Worm (Caenorhabditis elegans): ENCODE measurements around the gene maph-9.

maph-9 gene

DNA sequence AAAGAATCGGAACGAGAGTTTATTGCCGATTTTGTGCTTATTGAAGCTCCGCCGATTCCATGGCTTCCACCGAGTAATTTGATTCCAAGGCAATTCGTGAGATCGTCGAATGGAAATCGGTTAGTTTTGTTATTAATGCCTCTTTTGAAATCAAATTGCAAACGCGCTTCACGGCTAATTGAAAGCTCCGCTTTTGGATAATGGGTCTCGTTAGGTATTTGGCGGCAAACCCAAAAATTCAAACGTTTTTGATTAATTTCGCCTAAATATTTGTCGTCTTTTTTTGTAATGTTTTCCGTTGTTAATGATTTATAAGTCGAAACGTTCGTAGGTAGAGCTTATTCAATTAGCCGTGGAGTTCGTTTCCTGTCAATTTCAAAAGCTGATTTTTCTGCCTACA is 3.2 kb downstream of the maph-9 start:
- TF ChIP-seq ets-4 (tag; optimal IDR thresholded peaks at IDR 0.05), result no peak
- TF ChIP-seq che-1 (tag; optimal IDR thresholded peaks at IDR 0.05), result no peak
- no peak for TF ChIP-seq odd-2 (tag; optimal IDR thresholded peaks at IDR 0.05)
- TF ChIP-seq rnt-1 (tag; optimal IDR thresholded peaks at IDR 0.05), result no peak
- no peak for TF ChIP-seq mec-3 (tag; optimal IDR thresholded peaks at IDR 0.05; ENCODE audit: borderline replicate concordance)
- no peak for TF ChIP-seq lin-11 (tag; optimal IDR thresholded peaks at IDR 0.05)
- no peak for TF ChIP-seq ceh-2 (tag; optimal IDR thresholded peaks at IDR 0.05)
- TF ChIP-seq ceh-31 (tag; optimal IDR thresholded peaks at IDR 0.05), result no peak
- TF ChIP-seq ztf-16 (tag; optimal IDR thresholded peaks at IDR 0.05), result no peak
- no peak for TF ChIP-seq lim-6 (tag; optimal IDR thresholded peaks at IDR 0.05)
- TF ChIP-seq pros-1 (tag; optimal IDR thresholded peaks at IDR 0.05), result no peak
- TF ChIP-seq ceh-9 (tag; optimal IDR thresholded peaks at IDR 0.05), result no peak
- no peak for TF ChIP-seq fax-1 (tag; optimal IDR thresholded peaks at IDR 0.05)
- TF ChIP-seq unc-3 (GFP tag; conservative IDR thresholded peaks at IDR 0.05), result no peak
- no peak for TF ChIP-seq unc-3 (tag; optimal IDR thresholded peaks at IDR 0.05)
- TF ChIP-seq elt-2 (tag; optimal IDR thresholded peaks at IDR 0.05), result no peak

DNA sequence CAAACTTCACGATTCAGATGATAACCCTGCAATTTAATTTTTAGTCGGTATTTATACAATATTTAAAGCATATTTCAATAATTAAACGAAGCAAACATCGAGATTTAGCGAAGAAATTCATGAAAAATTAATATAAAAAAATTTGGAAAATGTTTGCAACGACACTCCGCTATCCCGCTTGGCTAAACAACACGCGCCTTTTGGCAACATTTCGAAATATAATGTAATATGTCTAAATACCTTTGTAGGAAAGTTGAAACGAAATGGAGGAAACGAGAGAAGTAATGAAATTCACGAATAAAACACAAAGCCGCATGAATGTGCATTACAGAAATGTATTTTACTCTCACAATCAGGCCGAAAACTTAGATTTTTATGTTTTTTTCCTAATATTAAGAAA is 9.3 kb downstream of the maph-9 start, which contains the start of gene rpc-1:
Gene rpc-1 (minus strand): TSS at position 26 of the 400 bp plus-strand sequence.
- no peak for TF ChIP-seq tbx-7 (tag; optimal IDR thresholded peaks at IDR 0.05)
- no peak for TF ChIP-seq ceh-30 (tag; optimal IDR thresholded peaks at IDR 0.05)
- no peak for TF ChIP-seq dmd-4 (tag; optimal IDR thresholded peaks at IDR 0.05; ENCODE audit: borderline replicate concordance)
- TF ChIP-seq unc-86 (tag; optimal IDR thresholded peaks at IDR 0.05), result no peak
- TF ChIP-seq K02D7.2 (tag; optimal IDR thresholded peaks at IDR 0.05), result no peak
- TF ChIP-seq ama-1 (optimal IDR thresholded peaks at IDR 0.05), result no peak
- TF ChIP-seq C08G9.2 (tag; optimal IDR thresholded peaks at IDR 0.05), result no peak
- no peak for TF ChIP-seq sdc-2 (tag; optimal IDR thresholded peaks at IDR 0.05)
- no peak for TF ChIP-seq ceh-31 (tag; optimal IDR thresholded peaks at IDR 0.05)
- TF ChIP-seq ceh-34 (tag; optimal IDR thresholded peaks at IDR 0.05), result no peak
- TF ChIP-seq ref-2 (tag; optimal IDR thresholded peaks at IDR 0.05), result no peak
- no peak for TF ChIP-seq ceh-18 (tag; optimal IDR thresholded peaks at IDR 0.05)

DNA sequence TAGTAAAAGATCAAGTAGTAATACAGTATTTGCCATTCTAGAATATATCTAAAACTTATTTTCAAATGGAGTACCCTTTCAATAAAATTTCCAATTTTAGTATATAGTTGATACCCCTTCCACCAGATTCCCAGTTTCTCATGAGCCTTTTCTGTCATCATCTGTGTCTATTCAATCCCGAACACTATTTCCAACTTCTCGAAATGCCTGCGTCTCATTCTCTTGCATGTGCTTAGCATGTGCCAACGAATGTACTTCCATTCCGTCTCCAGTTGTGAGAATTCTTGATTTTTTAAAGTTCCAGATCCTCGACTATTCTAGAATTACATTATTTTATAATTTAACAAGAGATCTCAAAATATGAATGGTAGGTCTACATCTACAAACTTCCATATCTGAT is 10.1 kb downstream of the maph-9 start, which contains the start of gene C42D4.18:
Gene C42D4.18 (plus strand): TSS at position 231 of the 400 bp plus-strand sequence.
- TF ChIP-seq hlh-30 (tag; optimal IDR thresholded peaks at IDR 0.05; ENCODE audit: insufficient read depth) (peak; percentile 4), dmd-4 (tag; optimal IDR thresholded peaks at IDR 0.05; ENCODE audit: borderline replicate concordance) (no peak)

DNA sequence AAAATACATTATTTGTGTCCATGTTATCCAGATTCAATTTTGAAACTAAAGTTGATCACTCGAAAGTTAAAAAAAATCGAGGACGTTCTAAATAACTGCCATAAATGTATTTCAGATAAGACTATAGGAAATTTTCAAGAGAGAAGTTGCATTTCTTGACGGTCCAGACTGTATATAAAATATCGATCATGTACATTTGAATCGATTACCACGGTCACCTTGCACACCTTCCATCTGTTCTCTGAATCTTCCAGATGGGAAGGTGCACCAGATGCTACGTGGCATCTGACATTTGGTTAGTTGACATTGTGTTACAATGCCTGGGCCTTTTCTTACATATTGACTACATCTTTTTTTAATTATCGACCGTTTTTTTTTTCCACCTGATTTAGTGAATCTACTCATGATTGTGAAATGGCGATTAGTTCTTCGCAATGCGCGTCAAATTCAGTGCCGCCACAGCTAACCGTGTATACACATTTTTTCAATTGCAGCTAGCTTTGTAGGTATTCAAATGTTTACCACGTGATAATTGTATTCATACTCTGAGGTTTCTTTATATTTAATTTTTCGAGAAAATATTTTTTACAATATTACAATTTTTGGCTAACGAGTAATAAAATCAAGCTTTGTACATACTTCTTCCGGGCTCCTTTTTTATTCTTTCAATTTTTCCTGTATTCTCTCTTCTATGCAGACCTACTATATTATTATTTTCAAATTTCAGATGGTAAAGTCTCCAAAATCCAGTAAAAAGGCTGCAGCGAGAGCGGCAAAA is 11.7 kb downstream of the maph-9 start, which contains the start of gene skr-16:
Gene skr-16 (plus strand): TSS at position 728 of the 778 bp plus-strand sequence.
- no peak for TF ChIP-seq hlh-13 (GFP tag; optimal IDR thresholded peaks at IDR 0.05)
- TF ChIP-seq fkh-6 (tag; optimal IDR thresholded peaks at IDR 0.05), result no peak
- peak; percentile 45 for TF ChIP-seq hlh-30 (tag; optimal IDR thresholded peaks at IDR 0.05; ENCODE audit: insufficient read depth)
- no peak for TF ChIP-seq ama-1 (optimal IDR thresholded peaks at IDR 0.05)

DNA sequence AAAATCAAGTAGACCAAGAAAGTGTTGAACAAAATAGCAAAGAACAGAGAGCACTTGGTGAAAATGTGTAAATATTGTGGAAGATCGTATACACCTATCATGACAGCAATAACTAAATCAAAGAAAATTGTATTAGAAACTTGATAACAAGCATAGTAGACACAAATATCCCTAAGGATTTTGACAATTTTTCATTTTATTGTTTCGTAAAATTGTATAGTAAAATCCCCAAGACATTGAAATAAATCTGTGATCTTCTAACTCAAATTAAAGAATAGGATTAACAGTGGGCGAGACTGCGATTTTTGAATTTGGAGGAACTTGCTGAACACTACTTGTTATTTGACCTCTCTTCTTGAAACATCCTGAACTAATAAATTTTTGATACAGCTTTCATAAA is 14.8 kb downstream of the maph-9 start, which contains the start of gene str-220:
Gene str-220 (minus strand): TSS at position 101 of the 400 bp plus-strand sequence.
- TF ChIP-seq hlh-8 (tag; optimal IDR thresholded peaks at IDR 0.05) (no peak), ceh-6 (GFP tag; optimal IDR thresholded peaks at IDR 0.05) (no peak), Y22D7AL.16 (tag; optimal IDR thresholded peaks at IDR 0.05) (no peak), nhr-232 (tag; optimal IDR thresholded peaks at IDR 0.05) (no peak), tbx-2 (tag; optimal IDR thresholded peaks at IDR 0.05) (no peak), ceh-2 (tag; optimal IDR thresholded peaks at IDR 0.05) (no peak), pax-1 (tag; optimal IDR thresholded peaks at IDR 0.05) (no peak), ztf-16 (tag; optimal IDR thresholded peaks at IDR 0.05) (no peak), lin-11 (tag; optimal IDR thresholded peaks at IDR 0.05) (no peak), ttx-3 (tag; optimal IDR thresholded peaks at IDR 0.05) (no peak), lim-6 (tag; optimal IDR thresholded peaks at IDR 0.05) (no peak)
